Fruit fly (Drosophila melanogaster) whole organism, embryonic: ENCODE measurements around the gene Nasp.

Source experiments
- CG10267 ChIP-seq: fragments of 200-800 bp; sonication (Bioruptor generic); optimal IDR thresholded peaks from 2 replicates; lab custom pipeline; 2018; ENCODE audit warnings: missing biosample characterization, mild to moderate bottlenecking, missing genetic modification characterization, moderate library complexity
- CG10565 ChIP-seq: fragments of 200-800 bp; sonication (Bioruptor generic); optimal IDR thresholded peaks from 3 replicates; lab custom pipeline; 2016; ENCODE audit warnings: missing biosample characterization, mild to moderate bottlenecking, missing genetic modification characterization
- CG13123 ChIP-seq: fragments of 200-800 bp; sonication (Bioruptor generic); optimal IDR thresholded peaks from 2 replicates; lab custom pipeline; 2016; ENCODE audit warnings: missing biosample characterization, missing genetic modification characterization
- CG14710 ChIP-seq: fragments of 200-800 bp; sonication (Bioruptor generic); optimal IDR thresholded peaks from 3 replicates; lab custom pipeline; 2019; ENCODE audit warnings: missing biosample characterization, mild to moderate bottlenecking, missing genetic modification characterization, moderate library complexity
- CG17328 ChIP-seq: fragments of 200-800 bp; sonication (Bioruptor generic); IDR thresholded peaks from 2 replicates; pipeline ENCODE4 v1.3.6; 2022; ENCODE audit warnings: missing biosample characterization, missing genetic modification characterization
- CG17359 ChIP-seq: fragments of 200-800 bp; sonication (Bioruptor generic); optimal IDR thresholded peaks from 3 replicates; lab custom pipeline; 2018; ENCODE audit warnings: missing biosample characterization, mild to moderate bottlenecking, missing genetic modification characterization, moderate library complexity
- CG18599 ChIP-seq: fragments of 200-800 bp; sonication (Bioruptor generic); optimal IDR thresholded peaks from 3 replicates; lab custom pipeline; 2017; ENCODE audit warnings: missing biosample characterization, missing genetic modification characterization, mild to moderate bottlenecking, moderate library complexity, missing genetic modification reagents
- CG3065 ChIP-seq: fragments of 200-800 bp; sonication (Bioruptor generic); optimal IDR thresholded peaks from 2 replicates; lab custom pipeline; 2016; ENCODE audit warnings: missing biosample characterization, missing genetic modification characterization
- CG3163 ChIP-seq: fragments of 200-800 bp; sonication (Bioruptor generic); optimal IDR thresholded peaks from 3 replicates; lab custom pipeline; 2016; ENCODE audit warnings: missing biosample characterization, missing genetic modification characterization
- CG6683 ChIP-seq: fragments of 200-800 bp; sonication (Bioruptor generic); optimal IDR thresholded peaks from 2 replicates; lab custom pipeline; 2017; ENCODE audit warnings: missing biosample characterization, mild to moderate bottlenecking, missing genetic modification characterization, missing genetic modification reagents
- CG8359 ChIP-seq: fragments of 200-800 bp; sonication (Bioruptor generic); optimal IDR thresholded peaks from 2 replicates; lab custom pipeline; 2017; ENCODE audit warnings: missing biosample characterization, mild to moderate bottlenecking, missing genetic modification characterization, borderline replicate concordance
- CG8478 ChIP-seq: fragments of >200 bp; optimal IDR thresholded peaks from 2 replicates; lab custom pipeline; 2018
- CG9437 ChIP-seq: fragments of 200-800 bp; sonication (Bioruptor generic); optimal IDR thresholded peaks from 2 replicates; lab custom pipeline; 2018; ENCODE audit warnings: missing biosample characterization, mild to moderate bottlenecking, missing genetic modification characterization
- Dll ChIP-seq: fragments of 200-800 bp; sonication (Bioruptor generic); IDR thresholded peaks from 4 replicates; pipeline ENCODE4 v1.3.6; 2022; ENCODE audit warnings: missing biosample characterization, missing genetic modification characterization; ENCODE audit not compliant: partially characterized antibody
- Ets97D ChIP-seq: fragments of 200-800 bp; sonication (Bioruptor generic); optimal IDR thresholded peaks from 3 replicates; lab custom pipeline; 2016; ENCODE audit warnings: missing biosample characterization, missing genetic modification characterization
- HLHmδ ChIP-seq: fragments of 200-800 bp; sonication (Bioruptor generic); optimal IDR thresholded peaks from 2 replicates; lab custom pipeline; 2018; ENCODE audit warnings: missing biosample characterization, mild to moderate bottlenecking, missing genetic modification characterization, moderate library complexity
- Hand ChIP-seq: fragments of 200-800 bp; sonication (Bioruptor generic); optimal IDR thresholded peaks from 2 replicates; lab custom pipeline; 2017; ENCODE audit warnings: mild to moderate bottlenecking, missing biosample characterization, missing genetic modification reagents, missing genetic modification characterization
- Med ChIP-seq: fragments of 200-800 bp; sonication (Bioruptor generic); peaks from one replicate; lab custom pipeline; 2016; ENCODE audit warnings: missing biosample characterization, missing genetic modification characterization, mild to moderate bottlenecking, inconsistent platforms, moderate library complexity
- Mrtf ChIP-seq: fragments of 200-800 bp; sonication (Bioruptor generic); IDR thresholded peaks from 3 replicates; pipeline ENCODE4 v1.3.6; 2022; ENCODE audit warnings: missing biosample characterization, missing genetic modification characterization
- NK7.1 ChIP-seq: fragments of 200-800 bp; sonication (Bioruptor generic); optimal IDR thresholded peaks from 3 replicates; lab custom pipeline; 2016; ENCODE audit warnings: missing biosample characterization, missing genetic modification characterization
- Nf-YC ChIP-seq: fragments of 200-800 bp; optimal IDR thresholded peaks from 3 replicates; lab custom pipeline; 2019; ENCODE audit warnings: missing biosample characterization, mild to moderate bottlenecking, missing genetic modification characterization, moderate library complexity
- PHDP ChIP-seq: fragments of 200-800 bp; sonication (Bioruptor generic); optimal IDR thresholded peaks from 3 replicates; lab custom pipeline; 2018; ENCODE audit warnings: missing biosample characterization, mild to moderate bottlenecking, missing genetic modification characterization, moderate library complexity
- YL-1 ChIP-seq: fragments of 200-800 bp; sonication (Bioruptor generic); optimal IDR thresholded peaks from 3 replicates; lab custom pipeline; 2017; ENCODE audit warnings: missing biosample characterization, mild to moderate bottlenecking, missing genetic modification characterization
- az2 ChIP-seq: fragments of 200-800 bp; sonication (Bioruptor generic); optimal IDR thresholded peaks from 3 replicates; lab custom pipeline; 2016; ENCODE audit warnings: missing biosample characterization, missing genetic modification characterization
- br ChIP-seq: fragments of >200 bp; optimal IDR thresholded peaks from 2 replicates; lab custom pipeline; 2017
- bsh ChIP-seq, 2 experiments: fragments of 200-800 bp; sonication (Bioruptor generic); optimal IDR thresholded peaks; 2 replicates each; lab custom pipeline; 2017 to 2018; ENCODE audit warnings: mild to moderate bottlenecking in 2 of 2, missing biosample characterization in 2 of 2, missing genetic modification characterization in 2 of 2, moderate library complexity in 1 of 2
- cg ChIP-seq: fragments of 200-800 bp; sonication (Bioruptor generic); optimal IDR thresholded peaks from 3 replicates; lab custom pipeline; 2019; ENCODE audit warnings: missing biosample characterization, mild to moderate bottlenecking, missing genetic modification characterization, moderate library complexity
- chn ChIP-seq: fragments of 200-800 bp; sonication (Bioruptor generic); optimal IDR thresholded peaks from 2 replicates; lab custom pipeline; 2016; ENCODE audit warnings: missing biosample characterization, missing genetic modification characterization
- ci ChIP-seq: fragments of 200-800 bp; sonication (Bioruptor generic); IDR thresholded peaks from 3 replicates; pipeline ENCODE4 v1.3.6; 2022; ENCODE audit warnings: missing biosample characterization, missing genetic modification characterization
- croc ChIP-seq: fragments of 200-800 bp; sonication (Bioruptor generic); conservative IDR thresholded peaks from 3 replicates; pipeline ENCODE4 v1.3.6; 2022; ENCODE audit warnings: missing biosample characterization, missing genetic modification characterization
- dysf ChIP-seq: fragments of 200-800 bp; sonication (Bioruptor generic); IDR thresholded peaks from 3 replicates; pipeline ENCODE4 v1.3.6; 2022; ENCODE audit warnings: missing biosample characterization, missing genetic modification characterization
- emc ChIP-seq: fragments of 200-800 bp; sonication (Bioruptor generic); optimal IDR thresholded peaks from 2 replicates; lab custom pipeline; 2016; ENCODE audit warnings: missing biosample characterization, missing genetic modification characterization
- fd3F ChIP-seq: fragments of 200-800 bp; sonication (Bioruptor generic); optimal IDR thresholded peaks from 2 replicates; lab custom pipeline; 2018; ENCODE audit warnings: missing biosample characterization, mild to moderate bottlenecking, missing genetic modification characterization, moderate library complexity
- grn ChIP-seq: fragments of 200-800 bp; sonication (Bioruptor generic); optimal IDR thresholded peaks from 3 replicates; lab custom pipeline; 2017; ENCODE audit warnings: missing biosample characterization, missing genetic modification characterization
- hkb ChIP-seq, 2 experiments: fragments of 200-800 bp in 1 of 2; fragments of >200 bp in 1 of 2; sonication (Bioruptor generic) in 1 of 2; IDR thresholded peaks in 1 of 2; optimal IDR thresholded peaks in 1 of 2; 2 replicates each; pipeline versions ENCODE4 v1.3.6 to Lab custom; 2017 to 2022; ENCODE audit warnings: missing biosample characterization in 1 of 2, missing genetic modification characterization in 1 of 2
- lmd ChIP-seq: fragments of 200-800 bp; sonication (Bioruptor generic); IDR thresholded peaks from 2 replicates; pipeline ENCODE4 v1.3.6; 2022; ENCODE audit warnings: missing biosample characterization, missing genetic modification characterization
- lov ChIP-seq, 2 experiments: fragments of 200-800 bp in 1 of 2; fragments of >200 bp in 1 of 2; sonication (Bioruptor generic) in 1 of 2; IDR thresholded peaks in 1 of 2; optimal IDR thresholded peaks in 1 of 2; 2 replicates in 1 of 2; 3 replicates in 1 of 2; pipeline versions ENCODE4 v1.3.6 to Lab custom; 2017 to 2022; ENCODE audit warnings: missing biosample characterization in 1 of 2, missing genetic modification characterization in 1 of 2
- nerfin-1 ChIP-seq: fragments of 200-800 bp; sonication (Bioruptor generic); optimal IDR thresholded peaks from 3 replicates; lab custom pipeline; 2019; ENCODE audit warnings: missing biosample characterization, mild to moderate bottlenecking, missing genetic modification characterization, moderate library complexity
- nom ChIP-seq: fragments of 200-800 bp; sonication (Bioruptor generic); optimal IDR thresholded peaks from 2 replicates; lab custom pipeline; 2017; ENCODE audit warnings: missing biosample characterization, missing genetic modification characterization, mild to moderate bottlenecking, moderate library complexity, missing genetic modification reagents
- otp ChIP-seq: fragments of 200-800 bp; sonication (Bioruptor generic); IDR thresholded peaks from 3 replicates; pipeline ENCODE4, ENCODE4 v1.3.6; 2022; ENCODE audit warnings: missing biosample characterization, missing genetic modification characterization
- p53 ChIP-seq: fragments of 200-800 bp; sonication (Bioruptor generic); optimal IDR thresholded peaks from 2 replicates; lab custom pipeline; 2016; ENCODE audit warnings: missing biosample characterization, missing genetic modification characterization
- rib ChIP-seq: fragments of 200-800 bp; sonication (Bioruptor generic); IDR thresholded peaks from 2 replicates; pipeline ENCODE4 v1.3.6; 2022; ENCODE audit warnings: missing biosample characterization, missing genetic modification characterization
- row ChIP-seq: fragments of 200-800 bp; sonication (Bioruptor generic); IDR thresholded peaks from 3 replicates; pipeline ENCODE4 v1.3.6; 2022; ENCODE audit warnings: missing biosample characterization, missing genetic modification characterization
- salm ChIP-seq: fragments of 200-800 bp; sonication (Bioruptor generic); optimal IDR thresholded peaks from 2 replicates; lab custom pipeline; 2018; ENCODE audit warnings: missing biosample characterization, mild to moderate bottlenecking, missing genetic modification characterization
- sens-2 ChIP-seq: fragments of 200-800 bp; sonication (Bioruptor generic); IDR thresholded peaks from 2 replicates; pipeline ENCODE4 v1.3.6; 2022; ENCODE audit warnings: missing biosample characterization, missing genetic modification characterization
- stwl ChIP-seq: fragments of 200-800 bp; sonication (Bioruptor generic); optimal IDR thresholded peaks from 3 replicates; lab custom pipeline; 2018; ENCODE audit warnings: missing biosample characterization, mild to moderate bottlenecking, missing genetic modification characterization, moderate library complexity
- ttk ChIP-seq: fragments of 200-800 bp; sonication (Bioruptor generic); IDR thresholded peaks from 2 replicates; pipeline ENCODE4 v2.1.2; 2022; ENCODE audit warnings: missing biosample characterization, missing genetic modification characterization

The Nasp gene

DNA sequence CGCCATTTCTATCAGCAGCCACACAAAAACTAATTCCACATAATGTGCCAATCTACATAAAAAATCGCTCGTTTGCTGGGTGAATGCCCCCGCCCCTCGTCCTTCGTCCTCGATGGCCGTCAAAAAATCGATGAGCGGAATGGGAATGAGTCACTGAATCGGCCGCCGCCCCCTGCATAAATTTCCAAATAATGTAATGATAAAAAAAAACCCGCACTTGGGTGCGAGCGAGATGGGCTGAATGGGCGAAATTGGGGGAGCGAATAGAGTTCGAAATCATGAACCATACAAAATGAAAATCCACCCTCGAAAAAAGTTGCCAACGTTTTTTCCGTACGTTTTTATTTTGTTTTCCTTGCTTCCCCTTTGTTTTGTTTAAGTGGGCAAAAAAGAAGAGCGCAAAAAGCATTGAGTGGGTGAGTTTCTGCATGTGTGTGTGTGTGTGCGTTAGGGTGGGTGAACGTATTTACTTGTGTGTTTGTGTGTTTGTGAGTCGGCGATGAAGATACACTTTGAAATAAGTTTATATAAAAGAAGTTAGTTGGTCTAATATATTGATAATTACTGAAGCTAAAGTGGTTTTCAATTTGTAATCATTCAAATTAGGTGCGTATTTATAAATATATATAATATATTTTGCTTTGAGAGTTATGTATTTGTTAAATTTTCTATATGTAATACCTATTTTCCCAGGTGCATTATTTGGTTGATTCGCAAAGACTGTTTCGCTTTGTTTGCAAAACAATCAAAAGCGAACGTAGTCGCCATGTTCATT lies 42.1 kb upstream of the Nasp start (continued):
- TF ChIP-seq CG10565 (GFP tag; lab: Kevin White, UChicago) = no peak
- TF ChIP-seq lov (optimal IDR thresholded peaks at IDR 0.05; lab: Kevin White, UChicago) = no peak
- no peak for TF ChIP-seq lov (GFP tag; IDR thresholded peaks at IDR 0.05; lab: Robert Waterston, UW)
- TF ChIP-seq nerfin-1 (tag; lab: Kevin White, UChicago) = no peak
- peak; percentile 17 for TF ChIP-seq CG18599 (GFP tag; lab: Kevin White, UChicago)
- no peak for TF ChIP-seq HLHmδ (GFP tag; lab: Kevin White, UChicago)
- peak; percentile 10 for TF ChIP-seq Hand (GFP tag; lab: Kevin White, UChicago)
- no peak for TF ChIP-seq rib (GFP tag; lab: Robert Waterston, UW)
- TF ChIP-seq nom (GFP tag; lab: Kevin White, UChicago) = peak; percentile 71
- peak; percentile 3 for TF ChIP-seq CG10267 (tag; lab: Kevin White, UChicago)
- TF ChIP-seq bsh (GFP tag; optimal IDR thresholded peaks at IDR 0.05; lab: Kevin White, UChicago) = peak in 1 of 2 experiments; percentile 21
- TF ChIP-seq Mrtf = 0 out of 3 replicates have a peak, but pooled peaks have one; percentile 16
- TF ChIP-seq, all 482 proteins: peak for 26

- no peak for TF ChIP-seq br
- TF ChIP-seq az2 (GFP tag; lab: Kevin White, UChicago) = no peak
- TF ChIP-seq CG3065 (GFP tag; lab: Kevin White, UChicago) = peak; percentile 78
- peak; percentile 42 for TF ChIP-seq cg (GFP tag; lab: Kevin White, UChicago)
- no peak for TF ChIP-seq CG6683 (GFP tag; lab: Kevin White, UChicago)
- no peak for TF ChIP-seq YL-1
- TF ChIP-seq CG14710 (tag; lab: Kevin White, UChicago) = no peak
- no peak for TF ChIP-seq row (GFP tag; lab: Robert Waterston, UW)
- TF ChIP-seq CG9437 = no peak
- TF ChIP-seq fd3F (GFP tag; lab: Kevin White, UChicago) = no peak
- TF ChIP-seq CG17359 = peak; percentile 81
- TF ChIP-seq ttk (GFP tag; lab: Robert Waterston, UW) = 0 out of 2 replicates have a peak, but pooled peaks have one; percentile 22
- no peak for TF ChIP-seq croc (GFP tag; lab: Robert Waterston, UW)
- TF ChIP-seq chn (GFP tag; lab: Kevin White, UChicago) = peak; percentile 68
- TF ChIP-seq ci (GFP tag; lab: Robert Waterston, UW) = peak; percentile 47; the same call in 1 of the 3 replicates
- TF ChIP-seq Ets97D = no peak
- TF ChIP-seq emc = no peak
- TF ChIP-seq CG8359 = no peak
- TF ChIP-seq lmd (GFP tag; lab: Robert Waterston, UW) = no peak
- TF ChIP-seq Dll = no peak
- TF ChIP-seq Nf-YC (tag; lab: Kevin White, UChicago) = no peak
- TF ChIP-seq stwl = no peak
- TF ChIP-seq grn (GFP tag; lab: Kevin White, UChicago) = no peak
- TF ChIP-seq, all 482 proteins: peak for 6
These were observed 40.4 kb upstream of the Nasp start for dm6 chr3R:8707166-8707565.

DNA sequence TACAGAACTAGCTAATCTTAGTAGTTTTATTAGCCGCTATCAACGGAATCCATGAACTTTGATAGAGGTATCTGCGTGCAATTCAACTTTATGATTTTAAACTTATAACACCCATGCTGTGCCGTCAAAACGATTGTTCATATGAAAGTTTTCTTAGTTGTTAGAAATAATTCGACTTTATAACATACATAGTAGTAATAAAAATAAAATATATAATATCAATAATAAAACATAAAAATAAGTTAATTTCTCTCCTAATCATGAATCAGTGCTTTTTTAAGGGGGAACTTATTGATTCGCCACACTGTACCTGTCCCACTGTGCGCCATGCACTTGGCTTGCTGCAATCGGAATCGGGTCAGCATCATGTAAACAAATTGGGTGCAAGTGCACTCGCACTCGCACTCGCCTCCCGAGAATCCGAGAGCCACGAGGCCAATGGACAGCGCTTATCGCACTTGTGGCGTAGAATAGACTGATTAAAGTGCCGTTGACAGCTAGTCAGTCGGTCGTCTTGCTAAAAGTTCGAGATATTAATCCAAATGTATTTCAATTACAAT lies 35.6 kb upstream of the Nasp start:
- no peak for TF ChIP-seq dysf
- peak; percentile 3 for TF ChIP-seq PHDP (tag; lab: Kevin White, UChicago)
- peak; percentile 60; the same call in 1 of the 2 replicates for TF ChIP-seq sens-2 (GFP tag; lab: Robert Waterston, UW)
- no peak for TF ChIP-seq NK7.1 (GFP tag; lab: Kevin White, UChicago)
- no peak for TF ChIP-seq hkb (optimal IDR thresholded peaks at IDR 0.05; lab: Kevin White, UChicago)
- TF ChIP-seq hkb (GFP tag; IDR thresholded peaks at IDR 0.05; lab: Robert Waterston, UW) = peak; percentile 52; the same call in 1 of the 2 replicates
- TF ChIP-seq CG13123 = no peak
- no peak for TF ChIP-seq p53 (GFP tag; lab: Kevin White, UChicago)
- TF ChIP-seq otp (GFP tag; lab: Robert Waterston, UW) = no peak
- no peak for TF ChIP-seq CG8478 (lab: Kevin White, UChicago)
- peak; percentile 5 for TF ChIP-seq Med
- peak; percentile 12 for TF ChIP-seq CG18599 (GFP tag; lab: Kevin White, UChicago)
- no peak for TF ChIP-seq salm
- peak; percentile 7; the same call in 1 of the 2 replicates for TF ChIP-seq CG17328 (GFP tag; lab: Robert Waterston, UW)
- peak; percentile 1 for TF ChIP-seq CG3163 (GFP tag; lab: Kevin White, UChicago)
